Worm (Caenorhabditis elegans) whole organism, midembryonic: Measurements from ENCODE around the gene F10D7.3.

Source experiments
- T22C8.4 ChIP-seq: fragments of 200-800 bp; sonication (Bioruptor generic); IDR thresholded peaks from 2 replicates; pipeline ENCODE4 v1.3.6; 2022; ENCODE audit warnings: missing genetic modification characterization, missing compliant biosample characterization
- cog-1 ChIP-seq: sonication (generic microtip); optimal IDR thresholded peaks from 2 replicates; lab custom pipeline; 2016; ENCODE audit warnings: missing genetic modification characterization, missing compliant biosample characterization
- flt-1 ChIP-seq: fragments of 200-800 bp; sonication (Bioruptor generic); IDR thresholded peaks from 2 replicates; pipeline ENCODE4 v1.3.6; 2022; ENCODE audit warnings: missing genetic modification characterization, missing compliant biosample characterization
- klf-2 ChIP-seq: fragments of 200-800 bp; sonication (Bioruptor generic); conservative IDR thresholded peaks from 2 replicates; pipeline ENCODE4 v1.3.6; 2022; ENCODE audit warnings: missing genetic modification reagents, missing genetic modification characterization, missing compliant biosample characterization
- med-1 ChIP-seq: sonication (generic microtip); optimal IDR thresholded peaks from 2 replicates; lab custom pipeline; 2017; ENCODE audit warnings: missing genetic modification characterization, mild to moderate bottlenecking, missing compliant biosample characterization, antibody characterized with exemption, missing genetic modification reagents; ENCODE audit not compliant: insufficient read depth
- tab-1 ChIP-seq: fragments of 200-800 bp; sonication (Bioruptor generic); IDR thresholded peaks from 2 replicates; pipeline ENCODE4 v1.3.6; 2022; ENCODE audit warnings: missing genetic modification characterization, missing compliant biosample characterization
- ztf-23 ChIP-seq: fragments of 200-800 bp; sonication (Bioruptor generic); IDR thresholded peaks from 2 replicates; pipeline ENCODE4 v1.3.6; 2022; ENCODE audit warnings: missing genetic modification reagents, missing genetic modification characterization, missing compliant biosample characterization
- ztf-29 ChIP-seq: fragments of 200-800 bp; sonication (Bioruptor generic); IDR thresholded peaks from 2 replicates; pipeline ENCODE4 v1.3.6; 2022; ENCODE audit warnings: missing genetic modification reagents, missing genetic modification characterization, missing compliant biosample characterization

DNA sequence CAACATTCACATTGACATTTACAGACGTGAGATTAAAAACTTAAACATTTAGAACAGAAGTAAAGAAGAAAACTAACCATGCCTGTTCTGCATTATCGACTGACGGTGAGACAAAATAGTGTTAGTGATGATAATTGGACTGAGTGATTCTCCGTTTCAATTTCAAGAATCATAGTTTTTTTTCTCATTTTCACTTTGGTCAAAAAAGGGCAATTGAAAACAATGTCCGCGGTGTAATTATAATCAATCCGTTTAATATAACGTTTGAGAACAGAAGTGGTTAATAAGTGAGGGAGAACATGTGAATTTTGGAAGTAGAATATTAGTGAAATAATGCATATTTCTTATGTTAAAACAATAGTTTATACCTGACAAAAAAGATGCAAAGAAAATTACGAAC is 5.2 kb upstream of the F10D7.3 start, which contains the start of gene F10D7.10:
- TF ChIP-seq klf-2 = no peak
- TF ChIP-seq ztf-23 (GFP tag; lab: Robert Waterston, UW) = no peak
- TF ChIP-seq cog-1 (tag; lab: Kevin White, UChicago) = no peak
- TF ChIP-seq T22C8.4 (GFP tag; lab: Robert Waterston, UW) = no peak
- no peak for TF ChIP-seq flt-1 (GFP tag; lab: Robert Waterston, UW)
- no peak for TF ChIP-seq med-1 (GFP tag; lab: Kevin White, UChicago)
- no peak for TF ChIP-seq tab-1
- no peak for TF ChIP-seq ztf-29 (GFP tag; lab: Robert Waterston, UW)
